Worm (Caenorhabditis elegans) whole organism, L4/young adult: ENCODE measurements around the gene unc-69.
A peak's percentile ranks its signal among the peaks of the same experiment; 100 is the strongest.

Source experiments
- W03F9.2 ChIP-seq: fragments of 150-350 bp; optimal IDR thresholded peaks from 2 replicates; lab custom pipeline; 2014; ENCODE audit warnings: missing biosample characterization, missing genetic modification characterization
- dao-5 ChIP-seq: sonication (generic microtip); optimal IDR thresholded peaks from 2 replicates; lab custom pipeline; 2016; ENCODE audit warnings: missing genotype, missing genetic modification characterization, moderate library complexity, missing compliant biosample characterization
- him-1 ChIP-seq: sonication (generic microtip); optimal IDR thresholded peaks from 2 replicates; lab custom pipeline; 2016; ENCODE audit warnings: missing genotype, missing genetic modification reagents, missing genetic modification characterization, missing compliant biosample characterization

ce11 chrIII:10357598-10358186, 39.0 kb downstream of the unc-69 start, which contains the start of gene umps-1:
- peak; percentile 57 for TF ChIP-seq W03F9.2 (tag; lab: Kevin White, UChicago)
- TF ChIP-seq dao-5 (tag; lab: Kevin White, UChicago) = no peak
- no peak for TF ChIP-seq him-1 (tag; lab: Kevin White, UChicago)
